Worm (Caenorhabditis elegans): ENCODE measurements around the gene ZK353.10.

Gene ZK353.10

DNA sequence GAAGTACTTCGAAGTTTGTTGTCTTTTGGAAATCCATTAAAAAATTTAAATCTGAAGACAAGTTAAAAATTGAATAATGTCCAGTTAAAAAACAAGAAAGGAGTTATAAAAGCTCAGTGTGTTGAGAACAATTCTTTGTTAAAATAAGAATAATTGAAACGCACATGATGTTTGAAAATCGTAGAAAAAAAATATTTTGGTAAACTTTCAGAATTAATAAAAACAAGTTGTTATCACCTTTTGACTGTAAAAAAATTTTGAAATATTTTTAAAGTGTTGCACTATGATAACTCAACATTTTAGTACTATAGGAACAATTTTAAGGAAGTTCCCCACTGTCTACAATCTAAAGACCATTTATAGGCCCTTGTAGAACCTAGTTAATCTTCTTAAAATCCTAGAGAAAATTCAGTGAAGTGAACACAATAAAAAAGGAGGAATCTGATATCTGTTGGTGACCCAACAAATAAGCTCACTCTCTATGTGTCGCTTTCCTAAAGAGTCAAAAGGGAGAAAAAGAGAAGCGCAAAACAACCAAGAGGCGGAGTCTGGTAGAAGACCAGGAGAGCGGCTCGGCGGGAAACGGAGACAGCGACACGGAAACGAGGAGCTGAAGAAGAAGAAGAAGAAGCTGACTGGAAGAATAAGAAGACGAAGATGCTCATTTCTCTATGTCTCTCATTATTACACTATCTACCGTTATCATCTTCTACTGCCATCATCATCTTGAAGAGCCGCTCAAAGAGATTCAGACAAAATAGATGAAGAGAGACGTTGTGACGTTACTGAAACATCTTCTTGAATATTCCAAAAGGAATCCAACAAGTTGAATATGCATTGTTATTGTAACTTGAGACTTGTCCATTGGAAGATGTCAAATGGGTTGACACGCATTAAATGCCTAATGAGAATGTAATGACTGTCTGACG lies at the start of gene ZK353.10:
Gene ZK353.10, minus strand, starts transcription at position 51 of the 929 bp plus-strand sequence.
- TF ChIP-seq nhr-21 (tag; optimal IDR thresholded peaks at IDR 0.05) (no peak), sma-3 (GFP tag; optimal IDR thresholded peaks at IDR 0.05) (no peak), nhr-11 (tag; optimal IDR thresholded peaks at IDR 0.05) (no peak), unc-55 (GFP tag; optimal IDR thresholded peaks at IDR 0.05) (peak; percentile 73), lsy-2 (tag; optimal IDR thresholded peaks at IDR 0.05) (peak in 1 of 2 experiments; percentile 45), crh-2 (tag; optimal IDR thresholded peaks at IDR 0.05) (no peak), mdl-1 (tag; optimal IDR thresholded peaks at IDR 0.05) (no peak), R02D3.7 (tag; optimal IDR thresholded peaks at IDR 0.05) (no peak), C34F6.9 (tag; optimal IDR thresholded peaks at IDR 0.05) (peak; percentile 20), nhr-12 (tag; optimal IDR thresholded peaks at IDR 0.05) (no peak)

ce11 chrIII:8443557-8444131 lies 49.4 kb upstream of the ZK353.10 start, which contains the start of gene ufbp-1:
Gene ufbp-1, minus strand, starts transcription at chrIII:8443607.
- TF ChIP-seq fos-1 (tag; optimal IDR thresholded peaks at IDR 0.05) (peak; percentile 33), C34F6.9 (tag; optimal IDR thresholded peaks at IDR 0.05) (peak; percentile 93), R02D3.7 (tag; optimal IDR thresholded peaks at IDR 0.05) (no peak), mdl-1 (tag; optimal IDR thresholded peaks at IDR 0.05) (no peak), F13H6.1 (tag; optimal IDR thresholded peaks at IDR 0.05) (peak; percentile 11), blmp-1 (tag; optimal IDR thresholded peaks at IDR 0.05; ENCODE audit: insufficient read depth) (no peak), ztf-11 (tag; optimal IDR thresholded peaks at IDR 0.05) (no peak), lin-13 (GFP tag; optimal IDR thresholded peaks at IDR 0.05) (peak; percentile 75), sma-3 (GFP tag; optimal IDR thresholded peaks at IDR 0.05) (peak; percentile 35), unc-62 (GFP tag; optimal IDR thresholded peaks at IDR 0.05) (no peak), alr-1 (tag; optimal IDR thresholded peaks at IDR 0.05) (no peak), ama-1 (optimal IDR thresholded peaks at IDR 0.05) (peak; percentile 100), zag-1 (tag; optimal IDR thresholded peaks at IDR 0.05) (no peak), nhr-237 (tag; optimal IDR thresholded peaks at IDR 0.05) (no peak), lin-39 (tag; optimal IDR thresholded peaks at IDR 0.05) (no peak), ZK546.5 (tag; optimal IDR thresholded peaks at IDR 0.05) (no peak), ztf-1 (GFP tag; conservative IDR thresholded peaks at IDR 0.05) (no peak), crh-2 (tag; optimal IDR thresholded peaks at IDR 0.05) (peak; percentile 96), lin-11 (tag; optimal IDR thresholded peaks at IDR 0.05) (peak; percentile 18), nhr-129 (tag; optimal IDR thresholded peaks at IDR 0.05) (peak; percentile 25), elt-3 (tag; optimal IDR thresholded peaks at IDR 0.05) (no peak), egl-27 (tag; optimal IDR thresholded peaks at IDR 0.05) (no peak), snpc-4 (tag; optimal IDR thresholded peaks at IDR 0.05) (no peak), skn-1 (tag; optimal IDR thresholded peaks at IDR 0.05) (peak; percentile 94), nhr-11 (tag; optimal IDR thresholded peaks at IDR 0.05) (no peak), ceh-16 (tag; optimal IDR thresholded peaks at IDR 0.05) (no peak), nhr-23 (tag; optimal IDR thresholded peaks at IDR 0.05) (no peak), dmd-4 (tag; optimal IDR thresholded peaks at IDR 0.05) (no peak), mab-5 (tag; optimal IDR thresholded peaks at IDR 0.05) (peak; percentile 5), mbf-1 (tag; optimal IDR thresholded peaks at IDR 0.05) (no peak), gmeb-1 (tag; optimal IDR thresholded peaks at IDR 0.05) (peak; percentile 66), aly-2 (tag; optimal IDR thresholded peaks at IDR 0.05) (no peak), sem-4 (tag; optimal IDR thresholded peaks at IDR 0.05) (peak; percentile 71), sma-9 (GFP tag; optimal IDR thresholded peaks at IDR 0.05) (peak; percentile 0), sma-9 (tag; optimal IDR thresholded peaks at IDR 0.05) (no peak), nhr-77 (tag; optimal IDR thresholded peaks at IDR 0.05) (no peak), lsy-2 (tag; optimal IDR thresholded peaks at IDR 0.05) (peak in 1 of 2 experiments; percentile 89), nhr-12 (tag; optimal IDR thresholded peaks at IDR 0.05) (peak; percentile 57), nhr-10 (tag; optimal IDR thresholded peaks at IDR 0.05) (no peak), nhr-25 (tag; optimal IDR thresholded peaks at IDR 0.05) (peak; percentile 15), unc-39 (tag; optimal IDR thresholded peaks at IDR 0.05) (no peak), unc-55 (GFP tag; optimal IDR thresholded peaks at IDR 0.05) (peak; percentile 38), nhr-21 (tag; optimal IDR thresholded peaks at IDR 0.05) (no peak), Y55F3AM.14 (GFP tag; optimal IDR thresholded peaks at IDR 0.05) (peak; percentile 67), ztf-4 (tag; optimal IDR thresholded peaks at IDR 0.05) (peak; percentile 100), peb-1 (tag; optimal IDR thresholded peaks at IDR 0.05) (no peak), nhr-6 (tag; optimal IDR thresholded peaks at IDR 0.05) (no peak), ceh-82 (tag; optimal IDR thresholded peaks at IDR 0.05) (no peak), elt-1 (tag; optimal IDR thresholded peaks at IDR 0.05) (no peak)

All from whole organism, L2 larva.